Worm (Caenorhabditis elegans) whole organism, young adult: ENCODE measurements around the gene acs-11.

Experiments
- nhr-90 ChIP-seq: sonication (generic microtip); optimal IDR thresholded peaks from 2 replicates; lab custom pipeline; 2016; ENCODE audit warnings: missing genotype, mild to moderate bottlenecking, missing genetic modification characterization, missing compliant biosample characterization
- rec-8 ChIP-seq, 2 experiments: sonication (generic microtip); optimal IDR thresholded peaks; 2 replicates each; lab custom pipeline; 2016; ENCODE audit warnings: mild to moderate bottlenecking in 2 of 2, missing genetic modification characterization in 2 of 2, missing genetic modification reagents in 2 of 2, missing genotype in 2 of 2, missing biosample characterization in 1 of 2, missing compliant biosample characterization in 1 of 2, moderate library complexity in 1 of 2

DNA sequence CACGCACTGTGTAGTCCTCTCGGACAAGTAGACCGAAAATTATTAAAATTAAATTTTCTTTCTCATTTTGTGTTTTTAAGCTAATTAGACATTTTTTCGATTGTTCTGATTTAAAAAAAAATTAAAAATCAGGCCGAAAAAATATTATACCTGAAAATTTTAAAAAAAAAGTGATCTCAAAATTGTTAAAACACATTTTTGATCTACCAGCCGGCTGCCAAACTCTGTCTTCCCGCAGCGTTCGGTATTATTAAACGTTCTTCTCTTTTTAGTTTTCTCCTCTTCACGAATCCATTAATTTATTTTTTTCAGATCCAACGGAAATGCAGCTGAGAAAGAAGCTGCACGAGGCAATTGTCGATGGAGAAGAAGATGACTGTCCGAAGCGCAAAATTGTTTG, 11.2 kb downstream of the acs-11 start, which contains the start of gene C27D9.1:
- TF ChIP-seq nhr-90 (tag; lab: Kevin White, UChicago) (no peak), rec-8 (tag; optimal IDR thresholded peaks at IDR 0.05; lab: Kevin White, UChicago) (no peak)
